Worm (Caenorhabditis elegans) whole organism, young adult: ENCODE measurements around the gene klp-17.

Experiments
- B0019.2 ChIP-seq: fragments of 200-800 bp; sonication (Bioruptor generic); conservative IDR thresholded peaks from 2 replicates; pipeline ENCODE4 v1.3.6; 2022; ENCODE audit warnings: missing genetic modification reagents, missing genetic modification characterization, missing compliant biosample characterization
- C06A6.2 ChIP-seq: fragments of 200-800 bp; sonication (Bioruptor generic); conservative IDR thresholded peaks from 2 replicates; pipeline ENCODE4 v1.3.6; 2022; ENCODE audit warnings: missing genetic modification characterization, missing compliant biosample characterization
- F22D6.2 ChIP-seq: sonication (generic microtip); optimal IDR thresholded peaks from 2 replicates; lab custom pipeline; 2016; ENCODE audit warnings: mild to moderate bottlenecking, missing genetic modification characterization, missing compliant biosample characterization
- F33H1.4 ChIP-seq: fragments of 200-800 bp; sonication (Bioruptor generic); IDR thresholded peaks from 2 replicates; pipeline ENCODE4 v1.3.6; 2022; ENCODE audit warnings: missing genetic modification reagents, missing genetic modification characterization, missing compliant biosample characterization
- F57A8.1 ChIP-seq: fragments of 200-800 bp; sonication (Bioruptor generic); optimal IDR thresholded peaks from 2 replicates; lab custom pipeline; 2018; ENCODE audit warnings: mild to moderate bottlenecking, missing genetic modification characterization, moderate library complexity, missing compliant biosample characterization
- F57C9.4 ChIP-seq: sonication (generic microtip); optimal IDR thresholded peaks from 2 replicates; lab custom pipeline; 2017; ENCODE audit warnings: mild to moderate bottlenecking, missing genetic modification characterization, missing compliant biosample characterization
- T07F8.4 ChIP-seq: sonication (generic microtip); optimal IDR thresholded peaks from 2 replicates; lab custom pipeline; 2016; ENCODE audit warnings: mild to moderate bottlenecking, missing genetic modification characterization, moderate library complexity, missing compliant biosample characterization
- Y56A3A.18 ChIP-seq: fragments of 200-800 bp; sonication (Bioruptor generic); IDR thresholded peaks from 2 replicates; pipeline ENCODE4 v1.3.6; 2022; ENCODE audit warnings: missing genetic modification reagents, missing genetic modification characterization, missing compliant biosample characterization
- Y67H2A.10 ChIP-seq: fragments of 200-800 bp; sonication (Bioruptor generic); conservative IDR thresholded peaks from 2 replicates; pipeline ENCODE4 v1.3.6; 2022; ENCODE audit warnings: missing genetic modification reagents, missing genetic modification characterization, missing compliant biosample characterization
- Y79H2A.3 ChIP-seq: fragments of 200-800 bp; sonication (Bioruptor generic); conservative IDR thresholded peaks from 2 replicates; pipeline ENCODE4 v1.3.6; 2022; ENCODE audit warnings: missing genetic modification reagents, missing genetic modification characterization, missing compliant biosample characterization
- aptf-2 ChIP-seq: fragments of 200-800 bp; sonication (Bioruptor generic); conservative IDR thresholded peaks from 2 replicates; pipeline ENCODE4 v1.3.6; 2022; ENCODE audit warnings: missing genetic modification reagents, missing genetic modification characterization, missing compliant biosample characterization
- ccch-3 ChIP-seq: fragments of 200-800 bp; sonication (Bioruptor generic); optimal IDR thresholded peaks from 2 replicates; lab custom pipeline; 2018; ENCODE audit warnings: mild to moderate bottlenecking, missing genetic modification characterization, missing compliant biosample characterization
- cebp-1 ChIP-seq, 2 experiments: fragments of 200-800 bp in 1 of 2; sonication (Bioruptor generic) in 1 of 2; sonication (generic microtip) in 1 of 2; IDR thresholded peaks in 1 of 2; optimal IDR thresholded peaks in 1 of 2; 2 replicates each; pipeline versions ENCODE4 v1.3.6 to Lab custom; 2017 to 2022; ENCODE audit warnings: missing compliant biosample characterization in 2 of 2, missing genetic modification characterization in 2 of 2, mild to moderate bottlenecking in 1 of 2, missing genetic modification reagents in 1 of 2, moderate library complexity in 1 of 2
- cebp-2 ChIP-seq: fragments of 200-800 bp; sonication (Bioruptor generic); IDR thresholded peaks from 2 replicates; pipeline ENCODE4 v1.3.6; 2022; ENCODE audit warnings: missing genetic modification characterization, missing compliant biosample characterization
- ceh-79 ChIP-seq: sonication (generic microtip); optimal IDR thresholded peaks from 2 replicates; lab custom pipeline; 2017; ENCODE audit warnings: mild to moderate bottlenecking, missing genetic modification characterization, missing compliant biosample characterization
- dox-1 ChIP-seq: fragments of 200-800 bp; sonication (Bioruptor generic); IDR thresholded peaks from 2 replicates; pipeline ENCODE4 v1.3.6; 2022; ENCODE audit warnings: missing genetic modification reagents, missing genetic modification characterization, missing compliant biosample characterization
- dpff-1 ChIP-seq: sonication (generic microtip); optimal IDR thresholded peaks from 2 replicates; lab custom pipeline; 2017; ENCODE audit warnings: mild to moderate bottlenecking, missing genetic modification characterization, missing compliant biosample characterization
- dpl-1 ChIP-seq: fragments of 150-350 bp; optimal IDR thresholded peaks from 2 replicates; lab custom pipeline; 2014; ENCODE audit warnings: missing biosample characterization, missing genetic modification reagents, missing genetic modification characterization
- hlh-12 ChIP-seq: sonication (generic microtip); optimal IDR thresholded peaks from 2 replicates; lab custom pipeline; 2016; ENCODE audit warnings: missing genetic modification characterization, missing compliant biosample characterization
- hmg-1.2 ChIP-seq: fragments of 200-800 bp; sonication (Bioruptor generic); IDR thresholded peaks from 2 replicates; pipeline ENCODE4 v1.3.6; 2022; ENCODE audit warnings: missing genetic modification reagents, missing genetic modification characterization, missing compliant biosample characterization
- hsf-1 ChIP-seq: fragments of 200-800 bp; sonication (Bioruptor generic); IDR thresholded peaks from 2 replicates; pipeline ENCODE4 v1.3.6; 2022; ENCODE audit warnings: missing genetic modification reagents, missing genetic modification characterization, missing compliant biosample characterization
- lin-35 ChIP-seq, 3 experiments: fragments of 150-350 bp in 2 of 3; sonication (generic microtip) in 1 of 3; optimal IDR thresholded peaks; 2 replicates each; lab custom pipeline; 2014 to 2018; ENCODE audit warnings: missing biosample characterization in 3 of 3, missing genetic modification characterization in 3 of 3, missing genetic modification reagents in 3 of 3
- lin-40 ChIP-seq: sonication (generic microtip); optimal IDR thresholded peaks from 2 replicates; lab custom pipeline; 2016; ENCODE audit warnings: missing genetic modification characterization, mild to moderate bottlenecking, missing compliant biosample characterization, missing genotype, missing genetic modification reagents
- lin-54 ChIP-seq: fragments of 200-800 bp; sonication (Bioruptor generic); optimal IDR thresholded peaks from 2 replicates; lab custom pipeline; 2018; ENCODE audit warnings: mild to moderate bottlenecking, missing genetic modification characterization, missing compliant biosample characterization
- lsy-27 ChIP-seq: sonication (generic microtip); optimal IDR thresholded peaks from 2 replicates; lab custom pipeline; 2017; ENCODE audit warnings: missing genetic modification characterization, mild to moderate bottlenecking, missing compliant biosample characterization, antibody characterized with exemption, missing genotype, borderline replicate concordance; ENCODE audit not compliant: insufficient read depth
- madf-3 ChIP-seq: fragments of 200-800 bp; sonication (Bioruptor generic); IDR thresholded peaks from 2 replicates; pipeline ENCODE4 v1.3.6; 2022; ENCODE audit warnings: missing genetic modification reagents, missing genetic modification characterization, missing compliant biosample characterization
- madf-6 ChIP-seq: fragments of 200-800 bp; sonication (Bioruptor generic); IDR thresholded peaks from 2 replicates; pipeline ENCODE4 v1.3.6; 2022; ENCODE audit warnings: missing genetic modification reagents, missing genetic modification characterization, missing compliant biosample characterization
- mel-28 ChIP-seq: sonication (generic microtip); optimal IDR thresholded peaks from 2 replicates; lab custom pipeline; 2016; ENCODE audit warnings: borderline replicate concordance, mild to moderate bottlenecking, missing genetic modification characterization, missing compliant biosample characterization
- nfyb-1 ChIP-seq: fragments of 200-800 bp; sonication (Bioruptor generic); IDR thresholded peaks from 2 replicates; pipeline ENCODE4 v1.3.6; 2022; ENCODE audit warnings: missing genetic modification reagents, missing genetic modification characterization, missing compliant biosample characterization
- nhr-179 ChIP-seq: sonication (generic microtip); optimal IDR thresholded peaks from 2 replicates; lab custom pipeline; 2016; ENCODE audit warnings: mild to moderate bottlenecking, missing genetic modification characterization, missing compliant biosample characterization
- nhr-27 ChIP-seq: fragments of 200-800 bp; sonication (Bioruptor generic); optimal IDR thresholded peaks from 2 replicates; lab custom pipeline; 2018; ENCODE audit warnings: mild to moderate bottlenecking, missing genetic modification characterization, moderate library complexity, missing compliant biosample characterization
- nhr-80 ChIP-seq: sonication (generic microtip); optimal IDR thresholded peaks from 2 replicates; lab custom pipeline; 2016; ENCODE audit warnings: missing genetic modification characterization, missing compliant biosample characterization
- repo-1 ChIP-seq: sonication (generic microtip); optimal IDR thresholded peaks from 2 replicates; lab custom pipeline; 2017; ENCODE audit warnings: mild to moderate bottlenecking, missing genetic modification characterization, missing compliant biosample characterization
- snpc-1.1 ChIP-seq: sonication (generic microtip); optimal IDR thresholded peaks from 2 replicates; lab custom pipeline; 2017; ENCODE audit warnings: missing genetic modification characterization, mild to moderate bottlenecking, missing compliant biosample characterization, antibody characterized with exemption, moderate library complexity, missing genotype, missing genetic modification reagents; ENCODE audit not compliant: insufficient read depth
- snpc-3.4 ChIP-seq: sonication (generic microtip); optimal IDR thresholded peaks from 2 replicates; lab custom pipeline; 2017; ENCODE audit warnings: missing genetic modification characterization, mild to moderate bottlenecking, missing compliant biosample characterization, antibody characterized with exemption, moderate library complexity, missing genotype, missing genetic modification reagents
- somi-1 ChIP-seq: fragments of 200-800 bp; sonication (Bioruptor generic); optimal IDR thresholded peaks from 2 replicates; lab custom pipeline; 2018; ENCODE audit warnings: mild to moderate bottlenecking, missing genetic modification characterization, missing compliant biosample characterization
- tbx-9 ChIP-seq: sonication (generic microtip); optimal IDR thresholded peaks from 2 replicates; lab custom pipeline; 2016; ENCODE audit warnings: borderline replicate concordance, missing genetic modification characterization, inconsistent platforms, missing compliant biosample characterization
- unc-62 ChIP-seq: fragments of 150-350 bp; optimal IDR thresholded peaks from 2 replicates; lab custom pipeline; 2014; ENCODE audit warnings: missing biosample characterization, missing genetic modification reagents, missing genetic modification characterization
- ztf-18 ChIP-seq: sonication (generic microtip); optimal IDR thresholded peaks from 2 replicates; lab custom pipeline; 2016; ENCODE audit warnings: missing genotype, mild to moderate bottlenecking, missing genetic modification characterization, missing compliant biosample characterization
- ztf-26 ChIP-seq: sonication (generic microtip); optimal IDR thresholded peaks from 2 replicates; lab custom pipeline; 2017; ENCODE audit warnings: missing genetic modification characterization, missing compliant biosample characterization
- ztf-28 ChIP-seq: fragments of 200-800 bp; sonication (Bioruptor generic); IDR thresholded peaks from 2 replicates; pipeline ENCODE4 v1.3.6; 2022; ENCODE audit warnings: missing genetic modification reagents, missing genetic modification characterization, missing compliant biosample characterization

Gene klp-17

DNA sequence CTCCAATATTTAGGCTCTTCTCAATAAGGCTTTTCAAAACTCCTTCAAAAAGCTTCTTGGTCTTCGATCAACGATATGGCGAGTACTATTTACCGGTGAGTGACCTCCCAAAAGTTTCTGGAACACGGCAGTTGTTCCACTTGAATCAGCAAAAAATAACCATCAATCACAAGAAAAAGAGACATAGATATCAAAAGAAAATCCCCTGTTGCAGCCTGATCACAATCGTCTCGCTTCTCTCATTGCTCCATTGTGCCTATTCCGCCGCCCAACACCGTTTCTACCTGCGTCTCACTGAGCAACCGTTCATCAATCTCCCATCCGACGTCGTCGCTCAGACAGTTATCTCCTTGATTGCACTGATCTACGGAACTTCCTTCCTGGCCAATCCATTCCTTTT is 29.3 kb upstream of the klp-17 start, which contains the start of gene emc-5:
emc-5 (plus strand) TSS at position 14 of the 400 bp plus-strand sequence.
- TF ChIP-seq dox-1: 0 out of 2 replicates have a peak, but pooled peaks have one; percentile 5
- no peak for TF ChIP-seq unc-62 (GFP tag; lab: Kevin White, UChicago)
- no peak for TF ChIP-seq nhr-179 (tag; lab: Kevin White, UChicago)
- TF ChIP-seq hmg-1.2 (GFP tag; lab: Robert Waterston, UW): peak; percentile 22; the same call in 1 of the 2 replicates
- TF ChIP-seq mel-28 (tag; lab: Kevin White, UChicago): no peak
- no peak for TF ChIP-seq T07F8.4 (tag; lab: Kevin White, UChicago)
- TF ChIP-seq repo-1 (tag; lab: Kevin White, UChicago): peak; percentile 9
- TF ChIP-seq somi-1 (GFP tag; lab: Kevin White, UChicago): peak; percentile 10
- TF ChIP-seq ztf-26 (tag; lab: Kevin White, UChicago): no peak
- TF ChIP-seq snpc-1.1 (tag; lab: Kevin White, UChicago): no peak
- TF ChIP-seq madf-6 (GFP tag; lab: Robert Waterston, UW): peak; percentile 36; the same call in 1 of the 2 replicates

DNA sequence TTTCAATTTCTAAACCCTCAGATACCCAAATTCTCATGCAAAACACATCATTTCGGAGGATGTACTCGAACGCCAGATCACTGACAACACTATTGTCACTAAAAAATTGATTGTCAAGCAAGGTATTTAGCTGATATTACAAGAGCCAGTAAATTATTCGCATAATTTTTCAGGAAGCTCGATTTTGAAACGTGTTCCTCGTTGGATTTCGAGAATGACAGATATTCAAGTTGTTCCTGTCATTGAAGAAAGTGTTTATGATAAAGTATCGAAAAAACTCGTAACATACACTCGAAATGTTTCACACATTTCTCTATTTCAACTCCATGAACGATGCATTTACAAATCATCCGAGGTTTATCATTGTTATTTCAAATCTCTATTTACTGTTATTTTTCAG is 28.4 kb upstream of the klp-17 start:
- TF ChIP-seq ztf-28: no peak
- no peak for TF ChIP-seq B0019.2 (GFP tag; lab: Robert Waterston, UW)
- TF ChIP-seq T07F8.4 (tag; lab: Kevin White, UChicago): no peak
- no peak for TF ChIP-seq hlh-12 (tag; lab: Kevin White, UChicago)
- no peak for TF ChIP-seq lin-35 (GFP tag; optimal IDR thresholded peaks at IDR 0.05; lab: Kevin White, UChicago)
- TF ChIP-seq aptf-2: no peak
- TF ChIP-seq cebp-2 (GFP tag; lab: Robert Waterston, UW): no peak
- no peak for TF ChIP-seq dpl-1 (GFP tag; lab: Kevin White, UChicago)
- TF ChIP-seq ceh-79: no peak

DNA sequence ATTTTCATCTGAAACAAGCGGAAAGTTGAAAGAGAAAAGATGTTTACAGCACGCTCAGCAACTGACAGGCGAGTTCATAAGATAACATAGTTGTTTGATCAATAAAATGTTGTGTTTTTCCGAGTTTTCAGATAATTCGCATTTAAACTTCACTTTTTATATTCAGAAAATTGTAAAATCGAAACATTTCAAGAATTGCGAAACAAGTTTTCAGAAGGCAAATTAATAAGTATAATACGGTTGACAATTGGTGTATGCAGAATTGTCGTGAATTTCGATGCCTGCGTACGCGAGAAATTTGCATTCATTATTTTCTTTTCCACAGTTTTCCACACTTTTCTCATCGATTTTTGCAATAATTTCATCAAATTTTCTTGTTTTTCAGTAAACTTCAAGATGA is 27.9 kb upstream of the klp-17 start, which contains the start of the genes ooc-3 and B0334.4:
ooc-3 (minus strand) TSS at position 15 of the 400 bp plus-strand sequence.
B0334.4 (plus strand) TSS at position 386 of the 400 bp plus-strand sequence.
- peak; percentile 53; the same call in 1 of the 2 replicates for TF ChIP-seq cebp-1 (GFP tag; IDR thresholded peaks at IDR 0.05; lab: Robert Waterston, UW)
- TF ChIP-seq cebp-1 (tag; optimal IDR thresholded peaks at IDR 0.05; lab: Kevin White, UChicago): peak; percentile 91
- TF ChIP-seq F57C9.4 (tag; lab: Kevin White, UChicago): no peak
- TF ChIP-seq Y56A3A.18 (GFP tag; lab: Robert Waterston, UW): no peak
- TF ChIP-seq, all 124 proteins: peak for 1

DNA sequence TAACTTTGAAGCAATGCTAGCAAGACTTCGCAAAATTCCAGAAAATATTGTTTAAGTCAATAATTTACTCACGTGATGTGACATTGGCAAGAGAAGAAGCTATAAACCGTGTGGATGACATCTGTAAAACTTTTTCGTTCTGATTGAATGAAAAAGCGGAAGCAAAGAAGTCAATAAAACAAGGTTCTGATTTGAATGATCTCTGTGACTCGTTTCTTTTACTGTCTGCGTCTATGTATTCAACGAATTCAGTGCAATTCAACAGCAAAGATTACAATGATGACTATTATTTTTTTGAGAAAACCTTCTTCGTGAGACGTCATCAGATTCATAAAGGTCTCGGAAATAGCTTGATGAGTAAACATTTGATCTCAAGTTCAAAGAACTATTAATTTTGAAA is 25.4 kb upstream of the klp-17 start, which contains the start of gene hacl-1:
hacl-1 (minus strand) TSS at position 121 of the 400 bp plus-strand sequence.
- TF ChIP-seq F33H1.4 (no peak), F22D6.2 (no peak), madf-6 (GFP tag; lab: Robert Waterston, UW) (no peak), C06A6.2 (GFP tag; lab: Robert Waterston, UW) (no peak), nhr-179 (tag; lab: Kevin White, UChicago) (no peak), lin-54 (GFP tag; lab: Kevin White, UChicago) (peak; percentile 6), lin-40 (tag; lab: Kevin White, UChicago) (peak; percentile 9), dpff-1 (tag; lab: Kevin White, UChicago) (no peak), mel-28 (tag; lab: Kevin White, UChicago) (no peak), tbx-9 (tag; lab: Kevin White, UChicago) (no peak), nfyb-1 (GFP tag; lab: Robert Waterston, UW) (0 out of 2 replicates have a peak, but pooled peaks have one; percentile 15), madf-3 (GFP tag; lab: Robert Waterston, UW) (no peak), lsy-27 (tag; lab: Kevin White, UChicago) (no peak), snpc-3.4 (tag; lab: Kevin White, UChicago) (no peak), nhr-80 (tag; lab: Kevin White, UChicago) (peak; percentile 21), ztf-18 (tag; lab: Kevin White, UChicago) (no peak), cebp-1 (GFP tag; IDR thresholded peaks at IDR 0.05; lab: Robert Waterston, UW) (no peak), cebp-1 (tag; optimal IDR thresholded peaks at IDR 0.05; lab: Kevin White, UChicago) (no peak), hsf-1 (GFP tag; lab: Robert Waterston, UW) (no peak), ccch-3 (GFP tag; lab: Kevin White, UChicago) (no peak), hmg-1.2 (GFP tag; lab: Robert Waterston, UW) (no peak; the same call in 1 of the 2 replicates), F57A8.1 (GFP tag; lab: Kevin White, UChicago) (no peak), nhr-27 (no peak), Y67H2A.10 (GFP tag; lab: Robert Waterston, UW) (no peak), Y79H2A.3 (GFP tag; lab: Robert Waterston, UW) (no peak)
